Worm (Caenorhabditis elegans) whole organism, early embryonic: ENCODE data around the gene crm-1.

Experiments
- B0310.2 ChIP-seq: sonication (generic microtip); optimal IDR thresholded peaks from 2 replicates; lab custom pipeline; 2016; ENCODE audit warnings: mild to moderate bottlenecking, missing genetic modification characterization, missing compliant biosample characterization
- F13C5.2 ChIP-seq: sonication (generic microtip); optimal IDR thresholded peaks from 2 replicates; lab custom pipeline; 2017; ENCODE audit warnings: mild to moderate bottlenecking, missing genetic modification characterization, inconsistent platforms, missing compliant biosample characterization
- aly-1 ChIP-seq: sonication (generic microtip); optimal IDR thresholded peaks from 2 replicates; lab custom pipeline; 2016; ENCODE audit warnings: missing genetic modification characterization, missing compliant biosample characterization
- ama-1 ChIP-seq: fragments of 150-350 bp; optimal IDR thresholded peaks from 2 replicates; lab custom pipeline; 2014
- ceh-13 ChIP-seq: fragments of 200-800 bp; sonication (Bioruptor generic); optimal IDR thresholded peaks from 2 replicates; lab custom pipeline; 2018; ENCODE audit warnings: mild to moderate bottlenecking, missing genetic modification characterization, missing compliant biosample characterization
- ceh-36 ChIP-seq: sonication (generic microtip); optimal IDR thresholded peaks from 2 replicates; lab custom pipeline; 2016; ENCODE audit warnings: missing genetic modification characterization, inconsistent platforms, missing compliant biosample characterization
- ets-7 ChIP-seq: sonication (generic microtip); optimal IDR thresholded peaks from 2 replicates; lab custom pipeline; 2016; ENCODE audit warnings: missing genotype, missing genetic modification characterization, missing compliant biosample characterization
- flt-1 ChIP-seq: fragments of 200-800 bp; sonication (Bioruptor generic); IDR thresholded peaks from 2 replicates; pipeline ENCODE4 v1.3.6; 2022; ENCODE audit warnings: missing genetic modification characterization, missing compliant biosample characterization
- hmbx-1 ChIP-seq: sonication (generic microtip); optimal IDR thresholded peaks from 2 replicates; lab custom pipeline; 2016; ENCODE audit warnings: mild to moderate bottlenecking, missing genetic modification characterization, missing compliant biosample characterization
- hmg-4 ChIP-seq: fragments of 200-800 bp; sonication (Bioruptor generic); optimal IDR thresholded peaks from 2 replicates; lab custom pipeline; 2018; ENCODE audit warnings: mild to moderate bottlenecking, missing genetic modification characterization, missing compliant biosample characterization
- hnd-1 ChIP-seq: sonication (generic microtip); optimal IDR thresholded peaks from 2 replicates; lab custom pipeline; 2016; ENCODE audit warnings: missing genetic modification characterization, missing compliant biosample characterization
- pes-1 ChIP-seq: fragments of 200-800 bp; sonication (Bioruptor generic); IDR thresholded peaks from 2 replicates; pipeline ENCODE4 v1.3.6; 2022; ENCODE audit warnings: missing genetic modification reagents, missing genetic modification characterization, missing compliant biosample characterization
- scrt-1 ChIP-seq: fragments of 200-800 bp; sonication (Bioruptor generic); IDR thresholded peaks from 2 replicates; pipeline ENCODE4 v1.3.6; 2022; ENCODE audit warnings: missing genetic modification characterization, missing compliant biosample characterization
- sea-1 ChIP-seq: fragments of 200-800 bp; sonication (Bioruptor generic); conservative IDR thresholded peaks from 2 replicates; pipeline ENCODE4 v1.3.6; 2022; ENCODE audit warnings: missing genetic modification characterization, missing compliant biosample characterization
- tbx-11 ChIP-seq: fragments of 200-800 bp; sonication (Bioruptor generic); IDR thresholded peaks from 2 replicates; pipeline ENCODE4 v1.3.6; 2022; ENCODE audit warnings: missing genetic modification characterization, missing compliant biosample characterization
- tbx-37 ChIP-seq: fragments of 200-800 bp; sonication (Bioruptor generic); conservative IDR thresholded peaks from 2 replicates; pipeline ENCODE4 v1.3.6; 2022; ENCODE audit warnings: missing genetic modification reagents, missing genetic modification characterization, missing compliant biosample characterization
- tra-4 ChIP-seq: sonication (generic microtip); optimal IDR thresholded peaks from 2 replicates; lab custom pipeline; 2017; ENCODE audit warnings: missing genetic modification characterization, missing compliant biosample characterization

The crm-1 gene

DNA sequence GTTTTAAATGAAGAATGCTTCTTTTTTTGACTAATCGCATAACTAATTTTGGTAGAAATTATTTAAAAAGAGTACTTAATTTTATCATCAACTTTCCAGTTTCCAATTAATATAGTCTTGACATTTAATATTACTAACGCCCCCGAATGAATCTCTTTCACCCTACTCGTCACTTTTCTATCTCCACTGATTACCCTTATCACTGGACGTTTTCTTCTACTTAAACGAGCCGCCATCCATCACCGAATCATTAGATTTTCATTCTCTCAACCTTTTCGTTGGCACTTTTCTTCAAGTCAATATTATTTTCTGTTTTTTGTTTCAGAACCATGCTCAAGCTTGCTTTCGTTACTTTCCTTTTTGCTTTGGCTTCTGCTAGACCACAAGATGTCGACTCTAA is 54.3 kb downstream of the crm-1 start, which contains the start of gene lys-1:
Gene lys-1 (plus strand): TSS at position 326 of the 400 bp plus-strand sequence.
- TF ChIP-seq sea-1 (no peak), pes-1 (GFP tag; lab: Robert Waterston, UW) (no peak)

ce11 chrV:10276038-10276437 is 55.9 kb downstream of the crm-1 start:
- TF ChIP-seq pes-1 (GFP tag; lab: Robert Waterston, UW) (no peak), hmbx-1 (tag; lab: Kevin White, UChicago) (no peak), hmg-4 (GFP tag; lab: Kevin White, UChicago) (no peak), F13C5.2 (no peak), scrt-1 (GFP tag; lab: Robert Waterston, UW) (no peak), sea-1 (no peak), ceh-36 (no peak), ama-1 (lab: Kevin White, UChicago) (no peak), B0310.2 (tag; lab: Kevin White, UChicago) (no peak), ceh-13 (GFP tag; lab: Kevin White, UChicago) (no peak), tbx-11 (no peak), tbx-37 (GFP tag; lab: Robert Waterston, UW) (no peak), aly-1 (no peak), hnd-1 (tag; lab: Kevin White, UChicago) (no peak), tra-4 (tag; lab: Kevin White, UChicago) (no peak), flt-1 (GFP tag; lab: Robert Waterston, UW) (no peak), ets-7 (no peak)

DNA sequence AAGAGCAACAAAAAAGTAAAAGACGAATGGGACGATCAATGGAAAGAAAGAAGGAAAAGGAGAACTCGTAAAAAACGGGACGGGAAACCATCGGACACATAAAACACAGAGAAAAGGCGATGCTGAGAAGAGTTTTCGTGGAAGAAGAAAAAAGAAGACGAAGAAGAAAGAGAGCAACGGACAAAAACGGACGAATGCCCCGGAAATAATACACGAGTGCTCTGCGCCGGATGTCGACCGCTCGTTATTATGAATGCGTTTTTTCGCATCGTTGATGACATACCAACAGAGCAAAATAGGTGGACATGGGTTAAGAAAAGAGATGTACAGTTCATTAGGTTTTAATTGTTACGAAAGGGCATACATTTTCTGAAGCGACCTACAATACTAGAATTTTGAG is 56.3 kb downstream of the crm-1 start, which contains the start of gene Y22F5A.11:
Gene Y22F5A.11 (minus strand): TSS at position 28 of the 400 bp plus-strand sequence.
- TF ChIP-seq ceh-13 (GFP tag; lab: Kevin White, UChicago) (no peak), ceh-36 (no peak)

ce11 chrV:10273837-10274236 is 58.1 kb downstream of the crm-1 start:
- TF ChIP-seq ama-1 (lab: Kevin White, UChicago) (no peak), F13C5.2 (no peak), pes-1 (GFP tag; lab: Robert Waterston, UW) (no peak), tbx-37 (GFP tag; lab: Robert Waterston, UW) (no peak)
